Fruit fly (Drosophila melanogaster): ENCODE measurements around the gene PK2-R1.

dm6 chr3R:13388160-13388870 lies 50.2 kb downstream of the PK2-R1 start, which contains the start of gene CG9799:
- TF ChIP-seq maf-S (GFP tag; optimal IDR thresholded peaks at IDR 0.05) (no peak), CoRest (tag; optimal IDR thresholded peaks at IDR 0.05) (no peak), psq (GFP tag; optimal IDR thresholded peaks at IDR 0.05) (no peak), ase (GFP tag; IDR thresholded peaks at IDR 0.05) (peak; percentile 57; the same call in 2 of the 3 replicates), jumu (GFP tag; optimal IDR thresholded peaks at IDR 0.05) (no peak), ssp (GFP tag; IDR thresholded peaks at IDR 0.05) (no peak), Dip3 (GFP tag; optimal IDR thresholded peaks at IDR 0.05) (no peak), lbe (GFP tag; optimal IDR thresholded peaks at IDR 0.05) (no peak)

Data from whole organism, embryonic.